Fruit fly (Drosophila melanogaster) whole organism, embryonic: ENCODE measurements around the gene Dlip2.

Experiments
- Atf-2 ChIP-seq: fragments of 200-800 bp; sonication (Bioruptor generic); optimal IDR thresholded peaks from 2 replicates; lab custom pipeline; 2016; ENCODE audit warnings: missing biosample characterization, missing genetic modification characterization
- C15 ChIP-seq: fragments of 200-800 bp; sonication (Bioruptor generic); IDR thresholded peaks from 3 replicates; pipeline ENCODE4 v1.3.6; 2022; ENCODE audit warnings: missing biosample characterization, missing genetic modification characterization
- CG11093 ChIP-seq: fragments of 200-800 bp; sonication (Bioruptor generic); IDR thresholded peaks from 3 replicates; pipeline ENCODE4 v1.3.6; 2022; ENCODE audit warnings: missing biosample characterization, missing genetic modification characterization
- CG11723 ChIP-seq: fragments of 200-800 bp; sonication (Bioruptor generic); optimal IDR thresholded peaks from 2 replicates; lab custom pipeline; 2017; ENCODE audit warnings: missing biosample characterization, mild to moderate bottlenecking, missing genetic modification characterization
- CG12071 ChIP-seq: fragments of 200-800 bp; sonication (Bioruptor generic); optimal IDR thresholded peaks from 3 replicates; lab custom pipeline; 2018; ENCODE audit warnings: missing biosample characterization, mild to moderate bottlenecking, missing genetic modification characterization
- CG12104 ChIP-seq: fragments of 200-800 bp; sonication (Bioruptor generic); optimal IDR thresholded peaks from 3 replicates; lab custom pipeline; 2016; ENCODE audit warnings: missing biosample characterization, missing genetic modification characterization
- CG12744 ChIP-seq: fragments of 200-800 bp; sonication (Bioruptor generic); optimal IDR thresholded peaks from 2 replicates; lab custom pipeline; 2016; ENCODE audit warnings: missing biosample characterization, missing genetic modification characterization
- CG13775 ChIP-seq: fragments of 200-800 bp; sonication (Bioruptor generic); optimal IDR thresholded peaks from 3 replicates; lab custom pipeline; 2017; ENCODE audit warnings: missing biosample characterization, mild to moderate bottlenecking, missing genetic modification characterization
- CG13894 ChIP-seq: fragments of 200-800 bp; sonication (Bioruptor generic); optimal IDR thresholded peaks from 3 replicates; lab custom pipeline; 2018; ENCODE audit warnings: missing biosample characterization, mild to moderate bottlenecking, missing genetic modification characterization, moderate library complexity
- CG14667 ChIP-seq: fragments of 200-800 bp; sonication (Bioruptor generic); IDR thresholded peaks from 2 replicates; pipeline ENCODE4 v1.3.6; 2022; ENCODE audit warnings: missing biosample characterization, missing genetic modification characterization
- CG14710 ChIP-seq: fragments of 200-800 bp; sonication (Bioruptor generic); optimal IDR thresholded peaks from 3 replicates; lab custom pipeline; 2019; ENCODE audit warnings: missing biosample characterization, mild to moderate bottlenecking, missing genetic modification characterization, moderate library complexity
- CG15011 ChIP-seq: fragments of 200-800 bp; sonication (Bioruptor generic); optimal IDR thresholded peaks from 3 replicates; lab custom pipeline; 2018; ENCODE audit warnings: missing biosample characterization, mild to moderate bottlenecking, missing genetic modification characterization
- CG15073 ChIP-seq: fragments of 200-800 bp; sonication (Bioruptor generic); optimal IDR thresholded peaks from 2 replicates; lab custom pipeline; 2016; ENCODE audit warnings: missing biosample characterization, missing genetic modification characterization
- CG16815 ChIP-seq: fragments of 200-800 bp; sonication (Bioruptor generic); optimal IDR thresholded peaks from 3 replicates; lab custom pipeline; 2017; ENCODE audit warnings: missing biosample characterization, mild to moderate bottlenecking, missing genetic modification characterization
- CG17829 ChIP-seq: fragments of 200-800 bp; optimal IDR thresholded peaks from 2 replicates; lab custom pipeline; 2019; ENCODE audit warnings: missing biosample characterization, mild to moderate bottlenecking, missing genetic modification characterization, moderate library complexity
- CG18599 ChIP-seq: fragments of 200-800 bp; sonication (Bioruptor generic); optimal IDR thresholded peaks from 3 replicates; lab custom pipeline; 2017; ENCODE audit warnings: missing biosample characterization, missing genetic modification characterization, mild to moderate bottlenecking, moderate library complexity, missing genetic modification reagents
- CG30431 ChIP-seq: fragments of 200-800 bp; sonication (Bioruptor generic); optimal IDR thresholded peaks from 2 replicates; lab custom pipeline; 2017; ENCODE audit warnings: missing biosample characterization, missing genetic modification characterization
- CG34376 ChIP-seq: fragments of 200-800 bp; sonication (Bioruptor generic); optimal IDR thresholded peaks from 2 replicates; lab custom pipeline; 2018; ENCODE audit warnings: missing biosample characterization, mild to moderate bottlenecking, missing genetic modification characterization
- CG3838 ChIP-seq: fragments of 200-800 bp; sonication (Bioruptor generic); optimal IDR thresholded peaks from 3 replicates; lab custom pipeline; 2016; ENCODE audit warnings: missing biosample characterization, missing genetic modification characterization
- CG6813 ChIP-seq: fragments of 200-800 bp; sonication (Bioruptor generic); optimal IDR thresholded peaks from 2 replicates; lab custom pipeline; 2017; ENCODE audit warnings: missing biosample characterization, missing genetic modification characterization, mild to moderate bottlenecking, moderate library complexity, missing genetic modification reagents
- CG8924 ChIP-seq: fragments of 200-800 bp; optimal IDR thresholded peaks from 3 replicates; lab custom pipeline; 2019; ENCODE audit warnings: missing biosample characterization, mild to moderate bottlenecking, missing genetic modification characterization, moderate library complexity
- Gug ChIP-seq: fragments of 200-800 bp; sonication (Bioruptor generic); IDR thresholded peaks from 4 replicates; pipeline ENCODE4 v1.3.6; 2022; ENCODE audit warnings: missing biosample characterization, missing genetic modification characterization
- HLH4C ChIP-seq: fragments of 200-800 bp; sonication (Bioruptor generic); IDR thresholded peaks from 3 replicates; pipeline ENCODE4 v1.3.6; 2022; ENCODE audit warnings: missing biosample characterization, missing genetic modification characterization; ENCODE audit not compliant: partially characterized antibody
- HLH54F ChIP-seq: fragments of 200-800 bp; sonication (Bioruptor generic); optimal IDR thresholded peaks from 3 replicates; lab custom pipeline; 2016; ENCODE audit warnings: missing biosample characterization, missing genetic modification characterization
- Hand ChIP-seq: fragments of 200-800 bp; sonication (Bioruptor generic); optimal IDR thresholded peaks from 2 replicates; lab custom pipeline; 2017; ENCODE audit warnings: mild to moderate bottlenecking, missing biosample characterization, missing genetic modification reagents, missing genetic modification characterization
- HmgZ ChIP-seq: fragments of 200-800 bp; sonication (Bioruptor generic); optimal IDR thresholded peaks from 2 replicates; lab custom pipeline; 2018; ENCODE audit warnings: missing biosample characterization, mild to moderate bottlenecking, missing genetic modification characterization
- Kr ChIP-seq: fragments of 200-800 bp; sonication (Bioruptor generic); optimal IDR thresholded peaks from 2 replicates; lab custom pipeline; 2017; ENCODE audit warnings: missing biosample characterization, mild to moderate bottlenecking, missing genetic modification characterization
- NfI ChIP-seq: fragments of 200-800 bp; sonication (Bioruptor generic); optimal IDR thresholded peaks from 3 replicates; lab custom pipeline; 2018; ENCODE audit warnings: missing biosample characterization, mild to moderate bottlenecking, missing genetic modification characterization, moderate library complexity
- Sry-δ ChIP-seq: fragments of 200-800 bp; sonication (Bioruptor generic); optimal IDR thresholded peaks from 2 replicates; lab custom pipeline; 2016; ENCODE audit warnings: missing biosample characterization, missing genetic modification characterization
- Trl ChIP-seq, 3 experiments: fragments of >200 bp in 2 of 3; fragments of 200-800 bp in 1 of 3; sonication (Bioruptor generic) in 1 of 3; optimal IDR thresholded peaks; 2 replicates in 1 of 3; 3 replicates in 2 of 3; lab custom pipeline; 2016 to 2017; ENCODE audit warnings: missing biosample characterization in 1 of 3, missing genetic modification characterization in 1 of 3
- ara ChIP-seq: fragments of 200-800 bp; sonication (Bioruptor generic); IDR thresholded peaks from 2 replicates; pipeline ENCODE4 v1.3.6; 2022; ENCODE audit warnings: missing biosample characterization, missing genetic modification characterization
- fd64A ChIP-seq: fragments of 200-800 bp; sonication (Bioruptor generic); optimal IDR thresholded peaks from 3 replicates; lab custom pipeline; 2018; ENCODE audit warnings: missing biosample characterization, mild to moderate bottlenecking, missing genetic modification characterization
- ftz-f1 ChIP-seq: fragments of 200-800 bp; sonication (Bioruptor generic); optimal IDR thresholded peaks from 2 replicates; lab custom pipeline; 2016; ENCODE audit warnings: missing biosample characterization, missing genetic modification characterization
- gcm2 ChIP-seq: fragments of 200-800 bp; sonication (Bioruptor generic); optimal IDR thresholded peaks from 2 replicates; lab custom pipeline; 2016; ENCODE audit warnings: missing biosample characterization, missing genetic modification characterization
- grn ChIP-seq: fragments of 200-800 bp; sonication (Bioruptor generic); optimal IDR thresholded peaks from 3 replicates; lab custom pipeline; 2017; ENCODE audit warnings: missing biosample characterization, missing genetic modification characterization
- gro ChIP-seq: fragments of 200-800 bp; sonication (Bioruptor generic); optimal IDR thresholded peaks from 2 replicates; lab custom pipeline; 2016; ENCODE audit warnings: missing biosample characterization, missing genetic modification characterization
- knrl ChIP-seq: fragments of 200-800 bp; sonication (Bioruptor generic); IDR thresholded peaks from 3 replicates; pipeline ENCODE4 v1.3.6; 2022; ENCODE audit warnings: missing biosample characterization, missing genetic modification characterization; ENCODE audit not compliant: partially characterized antibody
- nmo ChIP-seq: fragments of 200-800 bp; sonication (Bioruptor generic); optimal IDR thresholded peaks from 2 replicates; lab custom pipeline; 2018; ENCODE audit warnings: missing biosample characterization, mild to moderate bottlenecking, missing genetic modification characterization, moderate library complexity
- otp ChIP-seq: fragments of 200-800 bp; sonication (Bioruptor generic); IDR thresholded peaks from 3 replicates; pipeline ENCODE4, ENCODE4 v1.3.6; 2022; ENCODE audit warnings: missing biosample characterization, missing genetic modification characterization
- pho ChIP-seq: fragments of 200-800 bp; sonication (Bioruptor generic); optimal IDR thresholded peaks from 2 replicates; lab custom pipeline; 2016; ENCODE audit warnings: missing biosample characterization, missing genetic modification characterization
- pnt ChIP-seq: fragments of 200-800 bp; sonication (Bioruptor generic); optimal IDR thresholded peaks from 3 replicates; lab custom pipeline; 2016; ENCODE audit warnings: missing biosample characterization, missing genetic modification characterization
- pum ChIP-seq: fragments of 200-800 bp; sonication (Bioruptor generic); optimal IDR thresholded peaks from 2 replicates; lab custom pipeline; 2016; ENCODE audit warnings: missing biosample characterization, missing genetic modification characterization
- pzg ChIP-seq: fragments of 200-800 bp; sonication (Bioruptor generic); optimal IDR thresholded peaks from 3 replicates; lab custom pipeline; 2018; ENCODE audit warnings: missing biosample characterization, mild to moderate bottlenecking, missing genetic modification characterization, moderate library complexity
- salm ChIP-seq: fragments of 200-800 bp; sonication (Bioruptor generic); optimal IDR thresholded peaks from 2 replicates; lab custom pipeline; 2018; ENCODE audit warnings: missing biosample characterization, mild to moderate bottlenecking, missing genetic modification characterization
- schlank ChIP-seq: fragments of 200-800 bp; sonication (Bioruptor generic); optimal IDR thresholded peaks from 2 replicates; lab custom pipeline; 2018; ENCODE audit warnings: missing biosample characterization, mild to moderate bottlenecking, missing genetic modification characterization
- zen ChIP-seq: fragments of 200-800 bp; sonication (Bioruptor generic); optimal IDR thresholded peaks from 3 replicates; lab custom pipeline; 2018; ENCODE audit warnings: missing biosample characterization, mild to moderate bottlenecking, missing genetic modification characterization, moderate library complexity
- zf30C ChIP-seq: fragments of 200-800 bp; sonication (Bioruptor generic); optimal IDR thresholded peaks from 3 replicates; lab custom pipeline; 2018; ENCODE audit warnings: missing biosample characterization, mild to moderate bottlenecking, missing genetic modification characterization

Dlip2 gene

DNA sequence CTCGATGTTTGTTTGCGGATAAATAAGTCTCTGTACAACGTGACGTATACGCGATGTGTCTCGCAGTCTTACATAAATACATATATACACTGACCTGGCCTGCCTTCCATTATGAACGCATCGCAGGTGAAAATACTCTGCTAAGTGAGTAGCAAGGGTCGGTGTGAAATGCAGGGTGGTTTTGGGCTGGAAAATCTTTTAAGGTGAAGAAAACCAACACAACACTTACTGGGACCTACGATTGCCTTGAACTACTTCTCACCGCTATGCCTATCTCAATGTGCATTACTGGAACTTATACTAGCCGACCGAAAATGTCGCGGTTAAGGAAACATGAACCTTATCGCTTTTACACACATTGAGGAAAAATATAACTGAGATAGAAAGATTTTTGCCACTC is 29.3 kb downstream of the Dlip2 start (continued):
- TF ChIP-seq Gug (GFP tag; lab: Robert Waterston, UW) = no peak
- TF ChIP-seq fd64A (GFP tag; lab: Kevin White, UChicago) = no peak
- TF ChIP-seq CG13775 = no peak
- no peak for TF ChIP-seq CG6813 (GFP tag; lab: Kevin White, UChicago)
- no peak for TF ChIP-seq CG30431 (GFP tag; lab: Kevin White, UChicago)
- TF ChIP-seq knrl (GFP tag; lab: Robert Waterston, UW) = no peak
- TF ChIP-seq gcm2 (GFP tag; lab: Kevin White, UChicago) = no peak
- no peak for TF ChIP-seq CG3838 (GFP tag; lab: Kevin White, UChicago)
- TF ChIP-seq Atf-2 (GFP tag; lab: Kevin White, UChicago) = no peak
- no peak for TF ChIP-seq CG11723 (GFP tag; lab: Kevin White, UChicago)
- no peak for TF ChIP-seq grn
- TF ChIP-seq pzg (GFP tag; lab: Kevin White, UChicago) = no peak
- no peak for TF ChIP-seq pho (GFP tag; lab: Kevin White, UChicago)

DNA sequence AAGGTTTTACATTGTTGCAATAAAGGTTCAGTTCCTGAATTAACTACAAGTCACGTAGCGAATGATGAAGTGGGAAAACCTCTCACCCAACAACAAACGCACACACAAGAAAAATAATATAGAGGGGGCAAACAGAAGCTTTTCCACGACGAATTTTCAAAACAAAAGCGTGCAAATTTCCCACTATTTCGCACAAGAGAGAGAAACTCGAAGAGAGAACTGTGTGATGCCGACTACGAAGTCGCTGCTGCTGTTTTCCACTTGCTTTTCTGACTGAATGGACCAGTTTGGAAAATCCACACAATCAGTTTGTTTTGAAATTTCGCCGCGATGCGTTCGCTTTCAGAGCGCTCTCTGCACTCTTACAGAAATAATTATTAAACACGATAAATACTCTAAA is 32.9 kb downstream of the Dlip2 start, which contains the start of gene 5-HT2A:
5-HT2A (plus strand) TSS at position 301 of the 400 bp plus-strand sequence.
- TF ChIP-seq Kr (GFP tag; lab: Kevin White, UChicago) (no peak), HmgZ (no peak), Hand (GFP tag; lab: Kevin White, UChicago) (no peak), Trl (optimal IDR thresholded peaks at IDR 0.05; lab: Kevin White, UChicago) (peak; percentile 15 to 19), Trl (GFP tag; optimal IDR thresholded peaks at IDR 0.05; lab: Kevin White, UChicago) (no peak), salm (tag; lab: Kevin White, UChicago) (no peak)

DNA sequence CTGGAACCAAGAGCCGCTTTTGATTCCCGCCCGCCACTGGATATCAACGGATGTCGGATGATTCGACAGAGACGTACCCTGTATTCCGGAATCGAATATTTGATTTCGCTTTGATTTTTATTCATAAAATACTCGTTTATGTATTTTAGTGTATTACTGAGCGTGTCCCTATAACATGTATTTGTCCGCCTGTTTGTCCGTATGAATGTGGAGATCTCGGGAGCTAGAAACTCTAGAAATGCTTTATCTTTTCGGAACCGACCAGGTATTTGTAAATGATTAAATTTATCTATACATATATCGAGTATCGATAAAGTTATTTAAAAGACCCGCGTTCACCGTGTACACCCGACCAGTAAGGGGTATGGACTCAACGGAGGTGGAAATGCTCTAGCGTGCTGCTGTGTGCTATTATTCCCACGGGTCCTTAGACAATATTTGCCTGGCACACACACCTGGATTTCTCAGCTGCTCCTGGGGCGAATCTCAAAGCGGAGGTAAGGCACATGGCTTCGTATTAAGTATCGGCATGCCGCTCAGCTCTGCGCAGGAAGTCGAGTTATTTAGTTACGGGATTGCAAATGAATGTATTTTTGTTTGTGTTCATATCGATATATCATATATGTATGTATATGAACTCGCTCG is 43.4 kb downstream of the Dlip2 start:
- no peak for TF ChIP-seq C15 (GFP tag; lab: Robert Waterston, UW)
- TF ChIP-seq HLH54F (GFP tag; lab: Kevin White, UChicago) = no peak
- TF ChIP-seq CG14710 (tag; lab: Kevin White, UChicago) = no peak
- no peak for TF ChIP-seq CG12104
- peak; percentile 43 for TF ChIP-seq zen (tag; lab: Kevin White, UChicago)
- peak; percentile 11 for TF ChIP-seq CG8924 (tag; lab: Kevin White, UChicago)
- TF ChIP-seq CG14667 (GFP tag; lab: Robert Waterston, UW) = no peak
- no peak for TF ChIP-seq CG15011 (GFP tag; lab: Kevin White, UChicago)
- TF ChIP-seq zf30C (GFP tag; lab: Kevin White, UChicago) = no peak
- no peak for TF ChIP-seq CG12744 (GFP tag; lab: Kevin White, UChicago)
- no peak for TF ChIP-seq CG17829
- no peak for TF ChIP-seq CG13894 (tag; lab: Kevin White, UChicago)
- peak; percentile 38 for TF ChIP-seq CG18599 (GFP tag; lab: Kevin White, UChicago)
- TF ChIP-seq CG34376 (GFP tag; lab: Kevin White, UChicago) = no peak
- TF ChIP-seq NfI (GFP tag; lab: Kevin White, UChicago) = no peak
- TF ChIP-seq Sry-δ (GFP tag; lab: Kevin White, UChicago) = no peak
- no peak for TF ChIP-seq pnt (GFP tag; lab: Kevin White, UChicago)
- TF ChIP-seq schlank (tag; lab: Kevin White, UChicago) = no peak
- no peak for TF ChIP-seq gro (GFP tag; lab: Kevin White, UChicago)
- no peak for TF ChIP-seq otp (GFP tag; lab: Robert Waterston, UW)
- no peak for TF ChIP-seq Kr (GFP tag; lab: Kevin White, UChicago)
- no peak for TF ChIP-seq CG6813 (GFP tag; lab: Kevin White, UChicago)
- no peak for TF ChIP-seq nmo (GFP tag; lab: Kevin White, UChicago)
- peak; percentile 6 for TF ChIP-seq CG16815 (GFP tag; lab: Kevin White, UChicago)
- no peak for TF ChIP-seq CG11093
- no peak for TF ChIP-seq CG12071 (GFP tag; lab: Kevin White, UChicago)
- no peak for TF ChIP-seq ftz-f1
- no peak for TF ChIP-seq ara (GFP tag; lab: Robert Waterston, UW)
- no peak for TF ChIP-seq HLH4C (GFP tag; lab: Robert Waterston, UW)
- TF ChIP-seq CG15073 = no peak
- no peak for TF ChIP-seq pum (GFP tag; lab: Kevin White, UChicago)
